Worm (Caenorhabditis elegans) whole organism, L3 larva: ENCODE measurements around the gene str-188.

Experiments
- ZK546.5 ChIP-seq: sonication (generic microtip); optimal IDR thresholded peaks from 2 replicates; lab custom pipeline; 2017; ENCODE audit warnings: missing biosample characterization, missing genetic modification characterization
- aly-2 ChIP-seq: fragments of 150-350 bp; optimal IDR thresholded peaks from 2 replicates; lab custom pipeline; 2014; ENCODE audit warnings: missing biosample characterization, missing genetic modification characterization
- ceh-16 ChIP-seq: sonication (generic microtip); optimal IDR thresholded peaks from 2 replicates; lab custom pipeline; 2017; ENCODE audit warnings: missing biosample characterization, missing genetic modification characterization
- ceh-28 ChIP-seq: fragments of 150-350 bp; optimal IDR thresholded peaks from 2 replicates; lab custom pipeline; 2014; ENCODE audit warnings: missing biosample characterization, missing genetic modification reagents, missing genetic modification characterization
- ceh-82 ChIP-seq: fragments of 150-350 bp; optimal IDR thresholded peaks from 2 replicates; lab custom pipeline; 2014; ENCODE audit warnings: missing biosample characterization, missing genetic modification characterization
- daf-12 ChIP-seq: fragments of 150-350 bp; optimal IDR thresholded peaks from 2 replicates; lab custom pipeline; 2014; ENCODE audit warnings: missing biosample characterization, missing genetic modification reagents, missing genetic modification characterization
- egl-27 ChIP-seq: sonication (generic microtip); optimal IDR thresholded peaks from 4 replicates; lab custom pipeline; 2017; ENCODE audit warnings: missing biosample characterization, missing genetic modification reagents, missing genetic modification characterization
- elt-1 ChIP-seq: fragments of 150-350 bp; optimal IDR thresholded peaks from 2 replicates; lab custom pipeline; 2014; ENCODE audit warnings: missing biosample characterization, missing genetic modification characterization
- elt-2 ChIP-seq: sonication (generic microtip); optimal IDR thresholded peaks from 2 replicates; lab custom pipeline; 2016; ENCODE audit warnings: missing genetic modification reagents, mild to moderate bottlenecking, missing genetic modification characterization, missing compliant biosample characterization
- elt-3 ChIP-seq, 3 experiments: fragments of 150-350 bp in 1 of 3; sonication (generic microtip) in 2 of 3; optimal IDR thresholded peaks; 2 replicates in 2 of 3; 4 replicates in 1 of 3; lab custom pipeline; 2014 to 2017; ENCODE audit warnings: missing biosample characterization in 3 of 3, missing genetic modification characterization in 3 of 3
- eor-1 ChIP-seq, 2 experiments: fragments of 150-350 bp; optimal IDR thresholded peaks; 2 replicates each; lab custom pipeline; 2014 to 2018; ENCODE audit warnings: missing biosample characterization in 2 of 2, missing genetic modification characterization in 2 of 2
- fkh-2 ChIP-seq: fragments of 150-350 bp; optimal IDR thresholded peaks from 2 replicates; lab custom pipeline; 2014; ENCODE audit warnings: missing biosample characterization, missing genetic modification reagents, missing genetic modification characterization
- hmg-11 ChIP-seq: sonication (generic microtip); optimal IDR thresholded peaks from 2 replicates; lab custom pipeline; 2016; ENCODE audit warnings: missing genetic modification characterization, missing compliant biosample characterization
- lin-15B ChIP-seq: fragments of 150-350 bp; optimal IDR thresholded peaks from 2 replicates; lab custom pipeline; 2014; ENCODE audit warnings: missing biosample characterization, missing genetic modification characterization
- mdl-1 ChIP-seq: fragments of 150-350 bp; optimal IDR thresholded peaks from 2 replicates; lab custom pipeline; 2014; ENCODE audit warnings: missing biosample characterization, missing genetic modification characterization
- mml-1 ChIP-seq: fragments of 150-350 bp; sonication (generic microtip); optimal IDR thresholded peaks from 3 replicates; lab custom pipeline; 2014; ENCODE audit warnings: missing biosample characterization, missing genetic modification characterization
- nhr-12 ChIP-seq: fragments of 150-350 bp; optimal IDR thresholded peaks from 2 replicates; lab custom pipeline; 2014; ENCODE audit warnings: missing biosample characterization, missing genetic modification characterization
- nhr-23 ChIP-seq: fragments of 150-350 bp; optimal IDR thresholded peaks from 2 replicates; lab custom pipeline; 2014; ENCODE audit warnings: missing biosample characterization, missing genetic modification reagents, missing genetic modification characterization
- nhr-237 ChIP-seq: fragments of 150-350 bp; optimal IDR thresholded peaks from 2 replicates; lab custom pipeline; 2014; ENCODE audit warnings: missing biosample characterization, missing genetic modification characterization
- nhr-25 ChIP-seq: sonication (generic microtip); optimal IDR thresholded peaks from 2 replicates; lab custom pipeline; 2017; ENCODE audit warnings: missing biosample characterization, missing genetic modification characterization
- nhr-28 ChIP-seq: fragments of 150-350 bp; optimal IDR thresholded peaks from 2 replicates; lab custom pipeline; 2014; ENCODE audit warnings: missing biosample characterization, missing genetic modification characterization
- nhr-43 ChIP-seq: sonication (generic microtip); optimal IDR thresholded peaks from 2 replicates; lab custom pipeline; 2016; ENCODE audit warnings: mild to moderate bottlenecking, missing genetic modification characterization, missing compliant biosample characterization; ENCODE audit not compliant: poor library complexity, severe bottlenecking
- nhr-67 ChIP-seq: fragments of 150-350 bp; optimal IDR thresholded peaks from 2 replicates; lab custom pipeline; 2014; ENCODE audit warnings: missing biosample characterization, missing genetic modification characterization
- nhr-76 ChIP-seq: fragments of 150-350 bp; sonication (generic microtip); optimal IDR thresholded peaks from 5 replicates; lab custom pipeline; 2014; ENCODE audit warnings: missing biosample characterization, missing genetic modification characterization
- pha-4 ChIP-seq: fragments of 150-350 bp; optimal IDR thresholded peaks from 2 replicates; lab custom pipeline; 2014; ENCODE audit warnings: missing biosample characterization, missing genetic modification reagents, missing genetic modification characterization
- pqm-1 ChIP-seq: fragments of 150-350 bp; optimal IDR thresholded peaks from 2 replicates; lab custom pipeline; 2017; ENCODE audit warnings: missing biosample characterization, missing genetic modification characterization, inconsistent platforms
- skn-1 ChIP-seq: fragments of 150-350 bp; optimal IDR thresholded peaks from 2 replicates; lab custom pipeline; 2014; ENCODE audit warnings: missing biosample characterization, missing genetic modification characterization
- snpc-4 ChIP-seq: fragments of 150-350 bp; optimal IDR thresholded peaks from 2 replicates; lab custom pipeline; 2014; ENCODE audit warnings: missing biosample characterization, missing genetic modification characterization
- tbx-2 ChIP-seq: sonication (generic microtip); optimal IDR thresholded peaks from 2 replicates; lab custom pipeline; 2016; ENCODE audit warnings: mild to moderate bottlenecking, missing genetic modification characterization, missing compliant biosample characterization
- unc-62 ChIP-seq: fragments of 150-350 bp; sonication (generic microtip); optimal IDR thresholded peaks from 4 replicates; lab custom pipeline; 2014; ENCODE audit warnings: missing biosample characterization, missing genetic modification reagents, missing genetic modification characterization
- ztf-4 ChIP-seq: fragments of 150-350 bp; optimal IDR thresholded peaks from 2 replicates; lab custom pipeline; 2014; ENCODE audit warnings: missing biosample characterization, missing genetic modification characterization

Gene str-188

ce11 chrV:9692649-9693112, 23.8 kb upstream of the str-188 start, which contains the start of gene ZK287.7:
Gene ZK287.7 (plus strand): TSS chrV:9693062.
- TF ChIP-seq skn-1 (tag; lab: Kevin White, UChicago) (no peak), nhr-25 (no peak), ceh-82 (tag; lab: Kevin White, UChicago) (no peak), ztf-4 (tag; lab: Kevin White, UChicago) (no peak)
- TF ChIP-seq, all 47 proteins: peak for 0

ce11 chrV:9696715-9697114, 19.8 kb upstream of the str-188 start, which contains the start of gene her-1:
Gene her-1 (plus strand): TSS chrV:9697015.
- TF ChIP-seq nhr-23 (tag; lab: Kevin White, UChicago), result no peak
- TF ChIP-seq daf-12 (tag; lab: Kevin White, UChicago), result no peak
- no peak for TF ChIP-seq nhr-237 (tag; lab: Kevin White, UChicago)
- no peak for TF ChIP-seq aly-2
- no peak for TF ChIP-seq elt-1 (tag; lab: Kevin White, UChicago)
- no peak for TF ChIP-seq ceh-82 (tag; lab: Kevin White, UChicago)
- TF ChIP-seq nhr-76, result no peak
- no peak for TF ChIP-seq mml-1 (tag; lab: Kevin White, UChicago)
- TF ChIP-seq fkh-2 (tag; lab: Kevin White, UChicago), result no peak
- no peak for TF ChIP-seq elt-2
- no peak for TF ChIP-seq skn-1 (tag; lab: Kevin White, UChicago)
- TF ChIP-seq eor-1 (tag; optimal IDR thresholded peaks at IDR 0.05; lab: Kevin White, UChicago), result no peak
- no peak for TF ChIP-seq hmg-11 (tag; lab: Kevin White, UChicago)
- no peak for TF ChIP-seq tbx-2 (tag; lab: Kevin White, UChicago)
- no peak for TF ChIP-seq nhr-67 (tag; lab: Kevin White, UChicago)

ce11 chrV:9699216-9699615, 17.3 kb upstream of the str-188 start:
- TF ChIP-seq elt-2 (peak; percentile 15), hmg-11 (tag; lab: Kevin White, UChicago) (no peak)

ce11 chrV:9701861-9702260, 14.6 kb upstream of the str-188 start:
- TF ChIP-seq mdl-1 (tag; lab: Kevin White, UChicago), result no peak
- TF ChIP-seq tbx-2 (tag; lab: Kevin White, UChicago), result no peak
- no peak for TF ChIP-seq elt-3 (tag; optimal IDR thresholded peaks at IDR 0.05; lab: Kevin White, UChicago)
- TF ChIP-seq pqm-1 (tag; lab: Kevin White, UChicago), result peak; percentile 32
- no peak for TF ChIP-seq pha-4
- no peak for TF ChIP-seq nhr-12 (tag; lab: Kevin White, UChicago)
- TF ChIP-seq elt-1 (tag; lab: Kevin White, UChicago), result no peak
- peak; percentile 70 for TF ChIP-seq elt-2
- TF ChIP-seq egl-27 (tag; lab: Kevin White, UChicago), result no peak
- no peak for TF ChIP-seq daf-12 (tag; lab: Kevin White, UChicago)

ce11 chrV:9702755-9703154, 13.7 kb upstream of the str-188 start, which contains the start of gene xbx-6:
Gene xbx-6 (plus strand): TSS chrV:9703055.
- TF ChIP-seq eor-1 (tag; optimal IDR thresholded peaks at IDR 0.05; lab: Kevin White, UChicago) (no peak), elt-3 (tag; optimal IDR thresholded peaks at IDR 0.05; lab: Kevin White, UChicago) (no peak), nhr-28 (no peak), ztf-4 (tag; lab: Kevin White, UChicago) (no peak), mml-1 (tag; lab: Kevin White, UChicago) (no peak), egl-27 (tag; lab: Kevin White, UChicago) (no peak), nhr-237 (tag; lab: Kevin White, UChicago) (no peak), snpc-4 (tag; lab: Kevin White, UChicago) (no peak), ceh-28 (tag; lab: Kevin White, UChicago) (no peak), lin-15B (tag; lab: Kevin White, UChicago) (no peak), elt-2 (no peak), skn-1 (tag; lab: Kevin White, UChicago) (no peak), pqm-1 (tag; lab: Kevin White, UChicago) (no peak), ceh-16 (tag; lab: Kevin White, UChicago) (no peak), daf-12 (tag; lab: Kevin White, UChicago) (no peak), ZK546.5 (no peak), fkh-2 (tag; lab: Kevin White, UChicago) (no peak), unc-62 (GFP tag; lab: Kevin White, UChicago) (no peak), nhr-43 (tag; lab: Kevin White, UChicago) (no peak)
